Fruit fly (Drosophila melanogaster): ENCODE data around the gene GstD5.

The GstD5 gene

dm6 chr3R:12364580-12364979 lies 11.0 kb upstream of the GstD5 start, which contains the start of gene Tim17a1:
Gene Tim17a1, minus strand, starts transcription at chr3R:12364680.
- no peak for TF ChIP-seq EcR (GFP tag; optimal IDR thresholded peaks at IDR 0.05)
- no peak for TF ChIP-seq usp (GFP tag; optimal IDR thresholded peaks at IDR 0.05)
- no peak for TF ChIP-seq Dll (optimal IDR thresholded peaks at IDR 0.05)
- no peak for TF ChIP-seq psq (optimal IDR thresholded peaks at IDR 0.05)
- no peak for TF ChIP-seq CG8478 (optimal IDR thresholded peaks at IDR 0.05)
- no peak for TF ChIP-seq pan (optimal IDR thresholded peaks at IDR 0.05)

DNA sequence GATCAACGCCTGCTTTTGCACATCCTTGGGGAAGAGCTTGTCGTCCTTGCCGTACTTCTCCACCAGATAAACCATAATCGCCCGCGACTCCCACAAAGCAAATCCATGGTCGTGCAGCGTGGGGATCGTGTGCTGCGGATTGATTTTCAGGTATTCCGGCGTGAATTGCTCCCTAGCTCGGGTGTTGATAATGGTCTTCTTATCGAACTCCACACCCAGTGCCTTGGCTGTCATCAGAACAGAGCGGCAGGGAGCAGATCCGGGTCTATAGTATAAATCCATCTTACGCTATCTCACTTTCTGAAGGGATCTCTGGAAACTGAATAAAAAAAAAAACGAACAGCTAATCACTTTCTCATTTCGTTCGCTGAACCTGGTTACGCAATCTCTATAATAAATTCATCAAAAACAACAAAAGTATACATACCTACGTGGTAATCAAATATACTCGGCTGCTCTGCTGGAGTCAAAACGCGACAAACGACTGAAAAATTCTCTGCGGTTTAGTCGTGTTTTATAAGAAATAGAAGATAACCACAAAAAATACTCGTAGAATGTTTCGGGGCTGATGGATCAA lies 10.2 kb upstream of the GstD5 start, which contains the start of gene GstD10:
Gene GstD10 (minus strand): TSS at position 472 of the 577 bp plus-strand sequence.
- TF ChIP-seq usp (GFP tag; optimal IDR thresholded peaks at IDR 0.05): no peak
- no peak for TF ChIP-seq psq (optimal IDR thresholded peaks at IDR 0.05)
- no peak for TF ChIP-seq pan (optimal IDR thresholded peaks at IDR 0.05)
- TF ChIP-seq Dll (optimal IDR thresholded peaks at IDR 0.05): no peak

dm6 chr3R:12365887-12366286 lies 9.6 kb upstream of the GstD5 start:
- TF ChIP-seq pan (optimal IDR thresholded peaks at IDR 0.05) (no peak), CG8478 (optimal IDR thresholded peaks at IDR 0.05) (no peak), EcR (GFP tag; optimal IDR thresholded peaks at IDR 0.05) (no peak)

dm6 chr3R:12367464-12367863 lies 8.1 kb upstream of the GstD5 start, which contains the start of gene GstD9:
Gene GstD9, minus strand, starts transcription at chr3R:12367564.
- TF ChIP-seq pan (optimal IDR thresholded peaks at IDR 0.05) (no peak), CG8478 (optimal IDR thresholded peaks at IDR 0.05) (no peak), Dll (optimal IDR thresholded peaks at IDR 0.05) (no peak), EcR (GFP tag; optimal IDR thresholded peaks at IDR 0.05) (no peak), usp (GFP tag; optimal IDR thresholded peaks at IDR 0.05) (no peak), psq (optimal IDR thresholded peaks at IDR 0.05) (no peak)

- no peak for TF ChIP-seq psq (optimal IDR thresholded peaks at IDR 0.05)
- TF ChIP-seq Dll (optimal IDR thresholded peaks at IDR 0.05): no peak
- TF ChIP-seq pan (optimal IDR thresholded peaks at IDR 0.05): no peak
- no peak for TF ChIP-seq usp (GFP tag; optimal IDR thresholded peaks at IDR 0.05)
- peak in 1 of 2 experiments; percentile 4 for TF ChIP-seq EcR (GFP tag; optimal IDR thresholded peaks at IDR 0.05)
Measured at dm6 chr3R:12369135-12369792, 6.3 kb upstream of the GstD5 start, which contains the start of gene GstD1. Gene GstD1, minus strand, starts transcription at chr3R:12369268.

DNA sequence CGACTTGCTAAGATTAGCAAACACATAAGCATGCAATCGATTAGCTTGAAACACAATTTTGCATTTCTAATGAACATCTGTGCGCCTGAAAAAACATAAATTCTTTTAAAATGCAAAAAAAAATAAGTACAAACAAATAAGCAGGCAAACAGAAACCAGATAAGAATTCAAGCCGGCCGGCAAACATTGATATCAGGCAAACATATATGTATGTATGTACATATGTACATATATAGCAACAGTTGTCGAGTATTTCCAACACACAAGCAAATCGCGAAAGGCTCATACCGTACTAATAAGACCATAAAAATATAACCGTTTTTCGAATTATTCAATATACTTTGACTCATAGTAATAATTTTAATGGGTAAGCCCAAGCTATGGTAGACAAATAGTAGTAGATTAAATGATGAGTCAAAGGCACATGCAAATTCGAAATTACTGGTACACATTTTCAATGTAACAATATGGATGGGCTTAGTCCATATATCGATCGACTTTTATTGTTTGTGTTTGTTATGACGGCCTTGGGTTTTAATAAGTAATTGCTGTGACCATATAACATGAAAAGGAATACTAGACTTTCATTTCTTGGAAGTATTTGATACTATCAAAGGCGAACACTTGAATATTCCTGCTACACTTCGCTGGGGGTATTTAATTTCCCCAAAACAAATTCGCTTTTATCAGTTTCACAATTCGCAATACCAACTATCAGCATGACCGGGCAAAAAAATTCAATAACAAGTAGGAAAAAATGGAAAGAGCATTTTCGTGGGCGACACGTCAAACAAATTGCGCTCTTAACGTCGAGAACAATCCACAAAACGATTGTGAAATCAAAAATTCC lies 5.5 kb upstream of the GstD5 start:
- no peak for TF ChIP-seq usp (GFP tag; optimal IDR thresholded peaks at IDR 0.05)
- no peak for TF ChIP-seq Dll (optimal IDR thresholded peaks at IDR 0.05)
- TF ChIP-seq EcR (GFP tag; optimal IDR thresholded peaks at IDR 0.05): no peak
- TF ChIP-seq CG8478 (optimal IDR thresholded peaks at IDR 0.05): no peak
- no peak for TF ChIP-seq pan (optimal IDR thresholded peaks at IDR 0.05)
- no peak for TF ChIP-seq psq (optimal IDR thresholded peaks at IDR 0.05)

- TF ChIP-seq EcR (GFP tag; optimal IDR thresholded peaks at IDR 0.05) (peak in 1 of 2 experiments; percentile 64), pan (optimal IDR thresholded peaks at IDR 0.05) (no peak)
Measured at dm6 chr3R:12370643-12370995, 4.9 kb upstream of the GstD5 start.

DNA sequence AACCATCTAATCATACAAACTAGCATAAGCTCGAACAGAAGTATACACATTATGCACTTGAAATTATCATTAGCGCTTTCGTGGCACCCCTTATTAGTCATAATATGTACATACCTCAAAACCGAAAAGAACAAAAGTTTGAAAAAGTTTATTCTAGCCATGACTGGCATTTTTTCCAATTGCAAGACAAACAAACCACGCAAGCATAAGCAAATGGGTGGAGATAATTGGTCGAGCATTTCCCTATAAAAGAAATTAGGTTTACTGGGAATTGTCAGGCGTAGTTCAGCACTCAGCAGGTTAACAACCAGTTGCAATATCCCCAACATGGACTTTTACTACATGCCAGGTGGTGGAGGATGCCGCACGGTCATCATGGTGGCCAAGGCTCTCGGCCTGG lies 3.9 kb upstream of the GstD5 start, which contains the start of gene GstD2:
Gene GstD2 (plus strand): TSS at position 301 of the 400 bp plus-strand sequence.
- no peak for TF ChIP-seq CG8478 (optimal IDR thresholded peaks at IDR 0.05)
- TF ChIP-seq pan (optimal IDR thresholded peaks at IDR 0.05): no peak
- TF ChIP-seq usp (GFP tag; optimal IDR thresholded peaks at IDR 0.05): no peak

DNA sequence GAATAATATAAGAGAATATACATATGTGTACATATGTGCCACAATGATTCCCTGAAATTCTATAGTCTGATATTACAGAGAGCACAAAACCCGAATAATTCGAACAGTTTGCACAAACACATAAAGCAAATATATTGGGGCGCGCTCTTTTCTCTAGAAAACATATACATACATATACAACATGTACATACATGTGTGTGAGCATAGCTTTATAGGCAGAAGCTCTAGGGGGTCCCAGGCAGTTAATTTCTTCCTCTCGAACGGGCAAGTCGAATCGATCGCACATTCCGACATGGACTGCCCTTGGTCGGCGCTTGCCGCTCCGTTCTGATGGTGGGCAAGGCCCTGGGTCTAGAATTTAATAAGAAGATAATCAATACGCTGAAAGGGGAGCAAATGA lies 2.7 kb upstream of the GstD5 start, which contains the start of gene GstD3:
Gene GstD3 (plus strand): TSS at position 269 of the 400 bp plus-strand sequence.
- no peak for TF ChIP-seq usp (GFP tag; optimal IDR thresholded peaks at IDR 0.05)
- TF ChIP-seq CG8478 (optimal IDR thresholded peaks at IDR 0.05): no peak
- no peak for TF ChIP-seq EcR (GFP tag; optimal IDR thresholded peaks at IDR 0.05)
- no peak for TF ChIP-seq psq (optimal IDR thresholded peaks at IDR 0.05)

- TF ChIP-seq pan (optimal IDR thresholded peaks at IDR 0.05) (no peak), usp (GFP tag; optimal IDR thresholded peaks at IDR 0.05) (no peak), Dll (optimal IDR thresholded peaks at IDR 0.05) (no peak), psq (optimal IDR thresholded peaks at IDR 0.05) (no peak), EcR (GFP tag; optimal IDR thresholded peaks at IDR 0.05) (no peak), CG8478 (optimal IDR thresholded peaks at IDR 0.05) (no peak)
Measured at dm6 chr3R:12373800-12374199, 1.7 kb upstream of the GstD5 start, which contains the start of gene GstD4. Gene GstD4, plus strand, starts transcription at chr3R:12374100.

dm6 chr3R:12376828-12377227 lies 1.3 kb downstream of the GstD5 start, which contains the start of gene GstD6:
Gene GstD6, plus strand, starts transcription at chr3R:12377128.
- no peak for TF ChIP-seq Dll (optimal IDR thresholded peaks at IDR 0.05)
- TF ChIP-seq pan (optimal IDR thresholded peaks at IDR 0.05): no peak
- TF ChIP-seq usp (GFP tag; optimal IDR thresholded peaks at IDR 0.05): no peak
- TF ChIP-seq psq (optimal IDR thresholded peaks at IDR 0.05): no peak

dm6 chr3R:12378200-12378599 lies 2.7 kb downstream of the GstD5 start, which contains the start of gene GstD7:
Gene GstD7, plus strand, starts transcription at chr3R:12378500.
- no peak for TF ChIP-seq EcR (GFP tag; optimal IDR thresholded peaks at IDR 0.05)
- no peak for TF ChIP-seq Dll (optimal IDR thresholded peaks at IDR 0.05)
- TF ChIP-seq usp (GFP tag; optimal IDR thresholded peaks at IDR 0.05): no peak
- no peak for TF ChIP-seq psq (optimal IDR thresholded peaks at IDR 0.05)
- no peak for TF ChIP-seq pan (optimal IDR thresholded peaks at IDR 0.05)
- TF ChIP-seq CG8478 (optimal IDR thresholded peaks at IDR 0.05): no peak

All from whole organism.